ENCODE assay signal across 3 fruit fly cellular contexts in the genomic region with DNA sequence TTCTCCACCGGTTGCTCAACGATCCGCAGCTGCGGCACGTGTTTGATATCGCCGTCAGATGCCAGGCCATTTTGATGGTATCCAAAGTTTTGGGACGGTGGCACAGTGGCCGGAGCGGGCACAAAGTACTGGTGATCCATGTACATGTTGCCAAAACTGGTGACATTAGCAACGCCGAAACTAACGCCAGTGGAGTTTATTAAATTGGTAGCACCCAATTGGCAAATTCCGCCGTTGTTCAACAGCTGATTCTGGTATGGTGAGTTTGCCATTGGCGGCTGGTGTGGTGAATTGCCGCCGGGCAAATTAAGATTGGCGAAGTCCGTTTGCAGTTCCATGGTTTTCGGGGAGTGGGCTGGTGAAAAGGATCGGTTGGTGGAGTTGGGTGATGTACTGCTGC.
TF ChIP-seq lines count a peak whose summit lies in the region.

No protein-coding gene starts in this region.

- TF ChIP-seq CTCF in whole organism, embryonic (GFP tag; optimal IDR thresholded peaks at IDR 0.05; lab: Kevin White, UChicago) = no peak

TF ChIP-seq in whole organism, adult, 20 proteins besides CTCF, POLR2A, EP300 and RAD21:
- TF ChIP-seq cnc (optimal IDR thresholded peaks at IDR 0.05; lab: Kevin White, UChicago) (no peak), bab1 (GFP tag; optimal IDR thresholded peaks at IDR 0.05; lab: Kevin White, UChicago) (peak; percentile 1), CG11617 (GFP tag; optimal IDR thresholded peaks at IDR 0.05; lab: Kevin White, UChicago) (no peak), CG7101 (tag; optimal IDR thresholded peaks at IDR 0.05; lab: Kevin White, UChicago) (no peak), cic (GFP tag; optimal IDR thresholded peaks at IDR 0.05; lab: Kevin White, UChicago) (no peak), Mnt (GFP tag; optimal IDR thresholded peaks at IDR 0.05; lab: Kevin White, UChicago) (no peak)

TF ChIP-seq in whole organism, embryonic, 481 proteins besides CTCF, POLR2A, EP300 and RAD21:
- TF ChIP-seq crp (GFP tag; optimal IDR thresholded peaks at IDR 0.05; lab: Kevin White, UChicago) (peak in 1 of 2 experiments; percentile 79), nerfin-1 (tag; optimal IDR thresholded peaks at IDR 0.05; lab: Kevin White, UChicago) (peak; percentile 67), psq (GFP tag; optimal IDR thresholded peaks at IDR 0.05; lab: Kevin White, UChicago) (no peak), CG1603 (tag; optimal IDR thresholded peaks at IDR 0.05; lab: Kevin White, UChicago) (no peak), MESR4 (GFP tag; optimal IDR thresholded peaks at IDR 0.05; lab: Kevin White, UChicago) (peak; percentile 11), H2.0 (GFP tag; IDR thresholded peaks at IDR 0.05; lab: Robert Waterston, UW) (no peak), Elba2 (GFP tag; optimal IDR thresholded peaks at IDR 0.05; lab: Kevin White, UChicago) (peak; percentile 87), Dp (GFP tag; optimal IDR thresholded peaks at IDR 0.05; lab: Kevin White, UChicago) (peak; percentile 24), aop (GFP tag; IDR thresholded peaks at IDR 0.05; lab: Robert Waterston, UW) (no peak), dm (GFP tag; optimal IDR thresholded peaks at IDR 0.05; lab: Kevin White, UChicago) (peak; percentile 12), trem (tag; optimal IDR thresholded peaks at IDR 0.05; lab: Kevin White, UChicago) (peak; percentile 20), cg (GFP tag; optimal IDR thresholded peaks at IDR 0.05; lab: Kevin White, UChicago) (no peak)

TF ChIP-seq in whole organism, prepupa, 60 proteins besides CTCF, POLR2A, EP300 and RAD21:
- TF ChIP-seq ss (GFP tag; optimal IDR thresholded peaks at IDR 0.05; lab: Kevin White, UChicago) (no peak), Eip78C (GFP tag; lab: Kevin White, UChicago) (peak; percentile 72), fd85E (GFP tag; optimal IDR thresholded peaks at IDR 0.05; lab: Kevin White, UChicago) (no peak), lz (GFP tag; optimal IDR thresholded peaks at IDR 0.05; lab: Kevin White, UChicago) (no peak)
